Fruit fly (Drosophila melanogaster): Measurements from ENCODE around the gene CG31808.

dm6 chr2L:16686412-16687043 is 29.5 kb downstream of the CG31808 start:
- TF ChIP-seq CG12768 (GFP tag; optimal IDR thresholded peaks at IDR 0.05) (no peak), Hr96 (GFP tag; optimal IDR thresholded peaks at IDR 0.05) (no peak), pad (GFP tag; optimal IDR thresholded peaks at IDR 0.05) (no peak), kay (GFP tag; ENCODE audit: borderline replicate concordance) (no peak), ovo (GFP tag; optimal IDR thresholded peaks at IDR 0.05) (no peak), tj (GFP tag; optimal IDR thresholded peaks at IDR 0.05) (peak; percentile 96), CG11617 (GFP tag; optimal IDR thresholded peaks at IDR 0.05) (no peak), CG5204 (GFP tag; optimal IDR thresholded peaks at IDR 0.05) (no peak), toe (GFP tag; optimal IDR thresholded peaks at IDR 0.05) (no peak), cnc (optimal IDR thresholded peaks at IDR 0.05) (no peak), CG7101 (tag; optimal IDR thresholded peaks at IDR 0.05) (no peak)

Data from whole organism, adult.